Fruit fly (Drosophila melanogaster) whole organism, embryonic: ENCODE results near the gene Nf-YC.

Experiments
- CG10147 ChIP-seq: fragments of 200-800 bp; sonication (Bioruptor generic); optimal IDR thresholded peaks from 2 replicates; lab custom pipeline; 2019; ENCODE audit warnings: missing biosample characterization, mild to moderate bottlenecking, missing genetic modification characterization, moderate library complexity
- CG10366 ChIP-seq: fragments of 200-800 bp; sonication (Bioruptor generic); IDR thresholded peaks from 2 replicates; pipeline ENCODE4 v1.3.6; 2022; ENCODE audit warnings: missing biosample characterization, missing genetic modification characterization
- CG11247 ChIP-seq: fragments of 200-800 bp; sonication (Bioruptor generic); IDR thresholded peaks from 2 replicates; pipeline ENCODE4 v1.3.6; 2022; ENCODE audit warnings: missing biosample characterization, missing genetic modification characterization
- CG11456 ChIP-seq: fragments of 200-800 bp; sonication (Bioruptor generic); IDR thresholded peaks from 3 replicates; pipeline ENCODE4 v1.3.6; 2022; ENCODE audit warnings: missing biosample characterization, missing genetic modification characterization
- CG12942 ChIP-seq: fragments of 200-800 bp; sonication (Bioruptor generic); optimal IDR thresholded peaks from 3 replicates; lab custom pipeline; 2016; ENCODE audit warnings: missing biosample characterization, missing genetic modification characterization
- CG13296 ChIP-seq: fragments of 200-800 bp; sonication (Bioruptor generic); optimal IDR thresholded peaks from 3 replicates; lab custom pipeline; 2018; ENCODE audit warnings: missing biosample characterization, mild to moderate bottlenecking, missing genetic modification characterization
- CG15269 ChIP-seq: fragments of 200-800 bp; sonication (Bioruptor generic); optimal IDR thresholded peaks from 2 replicates; lab custom pipeline; 2018; ENCODE audit warnings: missing biosample characterization, mild to moderate bottlenecking, missing genetic modification characterization, moderate library complexity
- CG15514 ChIP-seq: fragments of 200-800 bp; sonication (Bioruptor generic); optimal IDR thresholded peaks from 3 replicates; lab custom pipeline; 2017; ENCODE audit warnings: missing biosample characterization, missing genetic modification characterization, mild to moderate bottlenecking, moderate library complexity, missing genetic modification reagents
- CG1602 ChIP-seq: fragments of 200-800 bp; sonication (Bioruptor generic); optimal IDR thresholded peaks from 3 replicates; lab custom pipeline; 2016; ENCODE audit warnings: missing biosample characterization, missing genetic modification characterization
- CG18476 ChIP-seq: fragments of 200-800 bp; sonication (Bioruptor generic); optimal IDR thresholded peaks from 2 replicates; lab custom pipeline; 2016; ENCODE audit warnings: missing biosample characterization, mild to moderate bottlenecking, missing genetic modification characterization
- CG18599 ChIP-seq: fragments of 200-800 bp; sonication (Bioruptor generic); optimal IDR thresholded peaks from 3 replicates; lab custom pipeline; 2017; ENCODE audit warnings: missing biosample characterization, missing genetic modification characterization, mild to moderate bottlenecking, moderate library complexity, missing genetic modification reagents
- CG18764 ChIP-seq: fragments of 200-800 bp; sonication (Bioruptor generic); optimal IDR thresholded peaks from 3 replicates; lab custom pipeline; 2016; ENCODE audit warnings: missing biosample characterization, missing genetic modification characterization
- CG2199 ChIP-seq: fragments of 200-800 bp; sonication (Bioruptor generic); IDR thresholded peaks from 3 replicates; pipeline ENCODE4 v1.3.6; 2022; ENCODE audit warnings: missing biosample characterization, missing genetic modification characterization
- CG30403 ChIP-seq: fragments of 200-800 bp; sonication (Bioruptor generic); optimal IDR thresholded peaks from 3 replicates; lab custom pipeline; 2016; ENCODE audit warnings: missing biosample characterization, missing genetic modification characterization
- CG3065 ChIP-seq: fragments of 200-800 bp; sonication (Bioruptor generic); optimal IDR thresholded peaks from 2 replicates; lab custom pipeline; 2016; ENCODE audit warnings: missing biosample characterization, missing genetic modification characterization
- CG3163 ChIP-seq: fragments of 200-800 bp; sonication (Bioruptor generic); optimal IDR thresholded peaks from 3 replicates; lab custom pipeline; 2016; ENCODE audit warnings: missing biosample characterization, missing genetic modification characterization
- CG4282 ChIP-seq: fragments of 200-800 bp; sonication (Bioruptor generic); optimal IDR thresholded peaks from 2 replicates; lab custom pipeline; 2016; ENCODE audit warnings: missing biosample characterization, missing genetic modification characterization
- CG43689 ChIP-seq: fragments of 200-800 bp; sonication (Bioruptor generic); IDR thresholded peaks from 2 replicates; pipeline ENCODE4 v1.3.6; 2022; ENCODE audit warnings: missing biosample characterization, missing genetic modification characterization
- CG4707 ChIP-seq: fragments of 200-800 bp; sonication (Bioruptor generic); optimal IDR thresholded peaks from 2 replicates; lab custom pipeline; 2018; ENCODE audit warnings: missing biosample characterization, mild to moderate bottlenecking, missing genetic modification characterization, moderate library complexity
- CG4854 ChIP-seq: fragments of 200-800 bp; sonication (Bioruptor generic); optimal IDR thresholded peaks from 2 replicates; lab custom pipeline; 2016; ENCODE audit warnings: missing biosample characterization, missing genetic modification characterization, inconsistent platforms
- CG6654 ChIP-seq: fragments of 200-800 bp; sonication (Bioruptor generic); optimal IDR thresholded peaks from 2 replicates; lab custom pipeline; 2017; ENCODE audit warnings: missing biosample characterization, mild to moderate bottlenecking, missing genetic modification characterization
- CG6854 ChIP-seq: fragments of 200-800 bp; sonication (Bioruptor generic); optimal IDR thresholded peaks from 3 replicates; lab custom pipeline; 2017; ENCODE audit warnings: missing biosample characterization, mild to moderate bottlenecking, missing genetic modification characterization
- CG9876 ChIP-seq: fragments of 200-800 bp; sonication (Bioruptor generic); optimal IDR thresholded peaks from 2 replicates; lab custom pipeline; 2016; ENCODE audit warnings: missing biosample characterization, missing genetic modification characterization
- CoRest ChIP-seq: fragments of 200-800 bp; sonication (Bioruptor generic); optimal IDR thresholded peaks from 3 replicates; lab custom pipeline; 2018; ENCODE audit warnings: missing biosample characterization, mild to moderate bottlenecking, missing genetic modification characterization, moderate library complexity
- Dfd ChIP-seq, 2 experiments: fragments of >200 bp; optimal IDR thresholded peaks; 2 replicates each; lab custom pipeline; 2017; ENCODE audit warnings: missing biosample characterization in 2 of 2, missing genetic modification characterization in 2 of 2
- Dll ChIP-seq: fragments of 200-800 bp; sonication (Bioruptor generic); IDR thresholded peaks from 4 replicates; pipeline ENCODE4 v1.3.6; 2022; ENCODE audit warnings: missing biosample characterization, missing genetic modification characterization; ENCODE audit not compliant: partially characterized antibody
- E2f1 ChIP-seq: fragments of 200-800 bp; sonication (Bioruptor generic); IDR thresholded peaks from 2 replicates; pipeline ENCODE4 v1.3.6; 2022; ENCODE audit warnings: missing biosample characterization, missing genetic modification characterization
- ERR ChIP-seq: fragments of 200-800 bp; sonication (Bioruptor generic); optimal IDR thresholded peaks from 2 replicates; lab custom pipeline; 2016; ENCODE audit warnings: missing biosample characterization, missing genetic modification characterization
- Hey ChIP-seq: fragments of 200-800 bp; sonication (Bioruptor generic); optimal IDR thresholded peaks from 3 replicates; lab custom pipeline; 2018; ENCODE audit warnings: missing biosample characterization, mild to moderate bottlenecking, missing genetic modification characterization
- Oli ChIP-seq: fragments of 200-800 bp; sonication (Bioruptor generic); optimal IDR thresholded peaks from 2 replicates; lab custom pipeline; 2018; ENCODE audit warnings: missing biosample characterization, mild to moderate bottlenecking, missing genetic modification characterization, moderate library complexity
- Pdp1 ChIP-seq, 2 experiments: fragments of 200-800 bp; sonication (Bioruptor generic); optimal IDR thresholded peaks; 3 replicates each; lab custom pipeline; 2016; ENCODE audit warnings: missing biosample characterization in 2 of 2, missing genetic modification characterization in 2 of 2, mild to moderate bottlenecking in 1 of 2, moderate library complexity in 1 of 2
- Ssrp ChIP-seq: fragments of 200-800 bp; sonication (Bioruptor generic); optimal IDR thresholded peaks from 2 replicates; lab custom pipeline; 2018; ENCODE audit warnings: missing biosample characterization, mild to moderate bottlenecking, missing genetic modification characterization, moderate library complexity
- al ChIP-seq: fragments of 200-800 bp; sonication (Bioruptor generic); IDR thresholded peaks from 2 replicates; pipeline ENCODE4 v1.3.6; 2022; ENCODE audit warnings: missing biosample characterization, missing genetic modification characterization
- cas ChIP-seq: fragments of 200-800 bp; sonication (Bioruptor generic); IDR thresholded peaks from 2 replicates; pipeline ENCODE4 v1.3.6; 2022; ENCODE audit warnings: missing biosample characterization, missing genetic modification characterization
- chif ChIP-seq, 2 experiments: fragments of 200-800 bp; sonication (Bioruptor generic); optimal IDR thresholded peaks; 3 replicates each; lab custom pipeline; 2016; ENCODE audit warnings: missing biosample characterization in 2 of 2, missing genetic modification characterization in 2 of 2
- cwo ChIP-seq: fragments of 200-800 bp; sonication (Bioruptor generic); optimal IDR thresholded peaks from 3 replicates; lab custom pipeline; 2017; ENCODE audit warnings: missing biosample characterization, missing genetic modification characterization, mild to moderate bottlenecking, moderate library complexity, missing genetic modification reagents
- dmrt99B ChIP-seq: fragments of 200-800 bp; sonication (Bioruptor generic); optimal IDR thresholded peaks from 2 replicates; lab custom pipeline; 2018; ENCODE audit warnings: missing biosample characterization, mild to moderate bottlenecking, missing genetic modification characterization, moderate library complexity
- fu2 ChIP-seq: fragments of 200-800 bp; sonication (Bioruptor generic); optimal IDR thresholded peaks from 2 replicates; lab custom pipeline; 2016; ENCODE audit warnings: missing biosample characterization, missing genetic modification characterization
- gcm2 ChIP-seq: fragments of 200-800 bp; sonication (Bioruptor generic); optimal IDR thresholded peaks from 2 replicates; lab custom pipeline; 2016; ENCODE audit warnings: missing biosample characterization, missing genetic modification characterization
- lilli ChIP-seq: fragments of 200-800 bp; sonication (Bioruptor generic); optimal IDR thresholded peaks from 3 replicates; lab custom pipeline; 2016; ENCODE audit warnings: missing biosample characterization, missing genetic modification characterization
- mirr ChIP-seq: fragments of 200-800 bp; sonication (Bioruptor generic); optimal IDR thresholded peaks from 3 replicates; lab custom pipeline; 2018; ENCODE audit warnings: missing biosample characterization, mild to moderate bottlenecking, missing genetic modification characterization
- p53 ChIP-seq: fragments of 200-800 bp; sonication (Bioruptor generic); optimal IDR thresholded peaks from 2 replicates; lab custom pipeline; 2016; ENCODE audit warnings: missing biosample characterization, missing genetic modification characterization
- pum ChIP-seq: fragments of 200-800 bp; sonication (Bioruptor generic); optimal IDR thresholded peaks from 2 replicates; lab custom pipeline; 2016; ENCODE audit warnings: missing biosample characterization, missing genetic modification characterization
- rib ChIP-seq: fragments of 200-800 bp; sonication (Bioruptor generic); IDR thresholded peaks from 2 replicates; pipeline ENCODE4 v1.3.6; 2022; ENCODE audit warnings: missing biosample characterization, missing genetic modification characterization
- schlank ChIP-seq: fragments of 200-800 bp; sonication (Bioruptor generic); optimal IDR thresholded peaks from 2 replicates; lab custom pipeline; 2018; ENCODE audit warnings: missing biosample characterization, mild to moderate bottlenecking, missing genetic modification characterization
- unc-4 ChIP-seq: fragments of 200-800 bp; sonication (Bioruptor generic); IDR thresholded peaks from 2 replicates; pipeline ENCODE4 v1.3.6; 2022; ENCODE audit warnings: missing biosample characterization, missing genetic modification characterization; ENCODE audit not compliant: partially characterized antibody
- vfl ChIP-seq: fragments of 200-800 bp; sonication (Bioruptor generic); optimal IDR thresholded peaks from 2 replicates; lab custom pipeline; 2016; ENCODE audit warnings: missing biosample characterization, missing genetic modification characterization
- zen ChIP-seq: fragments of 200-800 bp; sonication (Bioruptor generic); optimal IDR thresholded peaks from 3 replicates; lab custom pipeline; 2018; ENCODE audit warnings: missing biosample characterization, mild to moderate bottlenecking, missing genetic modification characterization, moderate library complexity

The Nf-YC gene

DNA sequence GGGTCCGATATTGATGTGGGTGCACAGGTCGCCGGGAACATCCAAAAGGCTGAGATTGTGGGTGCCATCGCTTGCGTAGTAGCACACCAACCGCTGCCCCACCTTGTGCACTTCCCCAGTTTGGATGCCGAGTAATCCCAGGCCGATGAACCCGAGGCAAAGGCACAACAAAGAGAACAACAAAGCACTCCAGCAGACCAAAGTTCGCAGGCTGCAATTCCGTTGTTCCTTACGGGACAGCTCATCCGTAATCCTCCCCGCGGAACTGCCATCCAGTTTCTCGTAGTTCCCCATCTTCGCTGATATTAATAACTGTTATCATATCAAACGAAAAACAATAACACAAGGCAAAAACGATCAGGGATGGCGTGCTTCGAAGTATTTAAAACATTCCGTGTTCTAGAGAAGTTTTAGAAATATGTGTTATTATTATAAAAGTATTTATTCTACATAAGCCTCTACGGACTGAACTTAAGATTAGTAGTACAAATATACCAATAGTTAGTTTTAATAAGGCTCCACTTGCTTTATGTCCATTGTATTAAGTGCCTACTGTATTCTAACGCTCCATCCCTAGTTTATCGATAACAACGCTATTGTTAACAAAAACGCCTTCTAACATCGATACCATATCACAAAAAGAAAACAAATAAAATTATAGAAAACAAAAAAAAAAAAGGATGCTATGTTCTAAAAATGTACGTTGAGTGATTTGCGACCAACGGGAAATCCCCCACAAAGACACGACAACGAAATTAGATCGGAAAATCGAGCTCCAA, 28.6 kb upstream of the Nf-YC start, which contains the start of the genes Cht11 and CG4558 (continued):
- TF ChIP-seq lilli (GFP tag; lab: Kevin White, UChicago) (peak; percentile 91), CG11456 (GFP tag; lab: Robert Waterston, UW) (peak; percentile 84), Hey (tag; lab: Kevin White, UChicago) (no peak), CG18476 (GFP tag; lab: Kevin White, UChicago) (peak; percentile 57), CG3163 (GFP tag; lab: Kevin White, UChicago) (peak; percentile 8), CG12942 (GFP tag; lab: Kevin White, UChicago) (peak; percentile 72), CG2199 (GFP tag; lab: Robert Waterston, UW) (0 out of 3 replicates have a peak, but pooled peaks have one; percentile 45), CG11247 (GFP tag; lab: Robert Waterston, UW) (peak; percentile 76), p53 (GFP tag; lab: Kevin White, UChicago) (no peak), unc-4 (peak; percentile 57; the same call in 1 of the 2 replicates), Dfd (GFP tag; optimal IDR thresholded peaks at IDR 0.05; lab: Kevin White, UChicago) (no peak), CG1602 (peak; percentile 78), CG4854 (GFP tag; lab: Kevin White, UChicago) (peak; percentile 62), CG10147 (GFP tag; lab: Kevin White, UChicago) (peak; percentile 73), ERR (GFP tag; lab: Kevin White, UChicago) (no peak), al (peak; percentile 77), vfl (peak; percentile 66), Dll (GFP tag; lab: Robert Waterston, UW) (peak; percentile 64; the same call in 3 of the 4 replicates), CG30403 (GFP tag; lab: Kevin White, UChicago) (peak; percentile 88), rib (GFP tag; lab: Robert Waterston, UW) (peak; percentile 57; the same call in 1 of the 2 replicates), CG3065 (GFP tag; lab: Kevin White, UChicago) (peak; percentile 39), CG4707 (GFP tag; lab: Kevin White, UChicago) (peak; percentile 20), mirr (GFP tag; lab: Kevin White, UChicago) (peak; percentile 51), CoRest (peak; percentile 90), CG10366 (GFP tag; lab: Robert Waterston, UW) (peak; percentile 81), CG6854 (peak; percentile 37), dmrt99B (tag; lab: Kevin White, UChicago) (peak; percentile 80), schlank (tag; lab: Kevin White, UChicago) (peak; percentile 7), Pdp1 (GFP tag; optimal IDR thresholded peaks at IDR 0.05; lab: Kevin White, UChicago) (peak; percentile 59 to 76), CG18599 (GFP tag; lab: Kevin White, UChicago) (peak; percentile 82), CG6654 (GFP tag; lab: Kevin White, UChicago) (peak; percentile 31), fu2 (GFP tag; lab: Kevin White, UChicago) (peak; percentile 57), cwo (GFP tag; lab: Kevin White, UChicago) (peak; percentile 67), chif (GFP tag; optimal IDR thresholded peaks at IDR 0.05; lab: Kevin White, UChicago) (peak; percentile 24 to 79), CG4282 (GFP tag; lab: Kevin White, UChicago) (peak; percentile 41), pum (peak; percentile 79), CG43689 (GFP tag; lab: Robert Waterston, UW) (0 out of 2 replicates have a peak, but pooled peaks have one; percentile 42), gcm2 (GFP tag; lab: Kevin White, UChicago) (no peak), zen (tag; lab: Kevin White, UChicago) (peak; percentile 62), cas (0 out of 2 replicates have a peak, but pooled peaks have one; percentile 28), Oli (tag; lab: Kevin White, UChicago) (peak; percentile 77), CG15269 (tag; lab: Kevin White, UChicago) (peak; percentile 82), CG15514 (GFP tag; lab: Kevin White, UChicago) (peak; percentile 81), CG18764 (GFP tag; lab: Kevin White, UChicago) (peak; percentile 47), CG13296 (GFP tag; lab: Kevin White, UChicago) (peak; percentile 78), CG9876 (GFP tag; lab: Kevin White, UChicago) (no peak), E2f1 (GFP tag; lab: Robert Waterston, UW) (peak; percentile 87), Ssrp (peak; percentile 81)
